Worm (Caenorhabditis elegans) whole organism, L3 larva: ENCODE measurements around the gene H35N09.1.

Experiments
- R02D3.7 ChIP-seq: fragments of 150-350 bp; optimal IDR thresholded peaks from 2 replicates; lab custom pipeline; 2014; ENCODE audit warnings: missing biosample characterization, missing genetic modification characterization
- aly-2 ChIP-seq: fragments of 150-350 bp; optimal IDR thresholded peaks from 2 replicates; lab custom pipeline; 2014; ENCODE audit warnings: missing biosample characterization, missing genetic modification characterization
- ceh-28 ChIP-seq: fragments of 150-350 bp; optimal IDR thresholded peaks from 2 replicates; lab custom pipeline; 2014; ENCODE audit warnings: missing biosample characterization, missing genetic modification reagents, missing genetic modification characterization
- ceh-82 ChIP-seq: fragments of 150-350 bp; optimal IDR thresholded peaks from 2 replicates; lab custom pipeline; 2014; ENCODE audit warnings: missing biosample characterization, missing genetic modification characterization
- egl-27 ChIP-seq: sonication (generic microtip); optimal IDR thresholded peaks from 4 replicates; lab custom pipeline; 2017; ENCODE audit warnings: missing biosample characterization, missing genetic modification reagents, missing genetic modification characterization
- elt-2 ChIP-seq: sonication (generic microtip); optimal IDR thresholded peaks from 2 replicates; lab custom pipeline; 2016; ENCODE audit warnings: missing genetic modification reagents, mild to moderate bottlenecking, missing genetic modification characterization, missing compliant biosample characterization
- lin-15B ChIP-seq: fragments of 150-350 bp; optimal IDR thresholded peaks from 2 replicates; lab custom pipeline; 2014; ENCODE audit warnings: missing biosample characterization, missing genetic modification characterization
- lin-39 ChIP-seq: fragments of 150-350 bp; optimal IDR thresholded peaks from 2 replicates; lab custom pipeline; 2018; ENCODE audit warnings: missing biosample characterization, missing genetic modification reagents, missing genetic modification characterization
- nhr-77 ChIP-seq: fragments of 150-350 bp; optimal IDR thresholded peaks from 2 replicates; lab custom pipeline; 2014; ENCODE audit warnings: missing biosample characterization, missing genetic modification characterization
- snpc-4 ChIP-seq: fragments of 150-350 bp; optimal IDR thresholded peaks from 2 replicates; lab custom pipeline; 2014; ENCODE audit warnings: missing biosample characterization, missing genetic modification characterization
- ztf-11 ChIP-seq: fragments of 150-350 bp; optimal IDR thresholded peaks from 2 replicates; lab custom pipeline; 2014; ENCODE audit warnings: missing biosample characterization, missing genetic modification characterization

DNA sequence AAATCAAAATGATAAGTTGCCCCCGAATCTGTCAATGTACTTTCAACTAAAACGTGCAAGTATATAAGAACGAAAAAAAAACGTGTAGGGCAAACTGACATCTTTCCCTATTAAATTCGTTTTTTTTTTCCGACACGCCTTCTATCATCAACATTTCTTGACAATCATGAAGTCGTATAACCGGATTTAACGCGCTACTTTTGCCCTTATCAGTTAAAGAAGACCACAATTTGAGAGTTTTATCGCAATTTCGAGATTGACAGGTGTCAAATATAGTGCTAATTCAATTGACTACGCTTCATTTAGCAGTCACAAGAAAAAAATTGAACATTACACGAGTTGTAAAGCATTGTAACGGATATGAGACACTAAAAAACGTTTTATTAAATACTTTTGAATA lies 38.0 kb upstream of the H35N09.1 start:
- TF ChIP-seq snpc-4 (tag; lab: Kevin White, UChicago) (no peak), lin-15B (no peak), nhr-77 (tag; lab: Kevin White, UChicago) (no peak), ceh-28 (tag; lab: Kevin White, UChicago) (no peak), R02D3.7 (tag; lab: Kevin White, UChicago) (no peak), lin-39 (no peak), aly-2 (tag; lab: Kevin White, UChicago) (no peak), ceh-82 (no peak), ztf-11 (tag; lab: Kevin White, UChicago) (no peak), elt-2 (tag; lab: Kevin White, UChicago) (peak; percentile 96), egl-27 (tag; lab: Kevin White, UChicago) (no peak)
